Worm (Caenorhabditis elegans) whole organism, L4 larva: ENCODE results near the gene F59B2.14.

Experiments
- F37D6.2 ChIP-seq: sonication (generic microtip); optimal IDR thresholded peaks from 2 replicates; lab custom pipeline; 2016; ENCODE audit warnings: mild to moderate bottlenecking, missing genetic modification characterization, missing compliant biosample characterization
- F44E2.7 ChIP-seq: fragments of 200-800 bp; sonication (Bioruptor generic); IDR thresholded peaks from 2 replicates; pipeline ENCODE4 v2.1.2; 2022; ENCODE audit warnings: missing genetic modification characterization, missing compliant biosample characterization
- R02D3.7 ChIP-seq: fragments of 150-350 bp; sonication (generic microtip); optimal IDR thresholded peaks from 3 replicates; lab custom pipeline; 2014; ENCODE audit warnings: missing biosample characterization, missing genetic modification characterization
- T20F7.1 ChIP-seq: fragments of 200-800 bp; sonication (Bioruptor generic); optimal IDR thresholded peaks from 2 replicates; lab custom pipeline; 2018; ENCODE audit warnings: mild to moderate bottlenecking, missing genetic modification characterization, missing compliant biosample characterization
- T26A8.4 ChIP-seq: fragments of 200-800 bp; sonication (Bioruptor generic); IDR thresholded peaks from 2 replicates; pipeline ENCODE4 v1.3.6; 2022; ENCODE audit warnings: missing genetic modification characterization, missing compliant biosample characterization
- Y48G9A.11 ChIP-seq: fragments of 200-800 bp; sonication (Bioruptor generic); IDR thresholded peaks from 2 replicates; pipeline ENCODE4 v1.3.6; 2022; ENCODE audit warnings: missing genetic modification reagents, missing genetic modification characterization, missing compliant biosample characterization
- Y5F2A.4 ChIP-seq: fragments of 200-800 bp; sonication (Bioruptor generic); optimal IDR thresholded peaks from 2 replicates; lab custom pipeline; 2018; ENCODE audit warnings: mild to moderate bottlenecking, missing genetic modification characterization, missing compliant biosample characterization
- ZK337.2 ChIP-seq: fragments of 200-800 bp; sonication (Bioruptor generic); IDR thresholded peaks from 2 replicates; pipeline ENCODE4 v1.3.6; 2022; ENCODE audit warnings: missing genetic modification reagents, missing genetic modification characterization, missing compliant biosample characterization
- ama-1 ChIP-seq: fragments of 150-350 bp; optimal IDR thresholded peaks from 2 replicates; lab custom pipeline; 2014; ENCODE audit warnings: inconsistent platforms, mixed read lengths
- attf-4 ChIP-seq: sonication (generic microtip); optimal IDR thresholded peaks from 3 replicates; lab custom pipeline; 2017; ENCODE audit warnings: missing biosample characterization, missing genetic modification characterization
- ceh-20 ChIP-seq: fragments of 200-800 bp; sonication (Bioruptor generic); IDR thresholded peaks from 2 replicates; pipeline ENCODE4 v1.3.6; 2022; ENCODE audit warnings: missing genetic modification reagents, missing genetic modification characterization, missing compliant biosample characterization
- ceh-28 ChIP-seq: fragments of 150-350 bp; optimal IDR thresholded peaks from 2 replicates; lab custom pipeline; 2014; ENCODE audit warnings: missing biosample characterization, missing genetic modification reagents, missing genetic modification characterization
- ces-1 ChIP-seq: fragments of 150-350 bp; sonication (generic microtip); optimal IDR thresholded peaks from 4 replicates; lab custom pipeline; 2014; ENCODE audit warnings: missing biosample characterization, missing genetic modification reagents, missing genetic modification characterization
- cey-2 ChIP-seq: sonication (generic microtip); optimal IDR thresholded peaks from 3 replicates; lab custom pipeline; 2017; ENCODE audit warnings: missing genetic modification characterization, mild to moderate bottlenecking, missing compliant biosample characterization, antibody characterized with exemption, borderline replicate concordance; ENCODE audit not compliant: insufficient read depth
- daf-12 ChIP-seq: fragments of 150-350 bp; optimal IDR thresholded peaks from 2 replicates; lab custom pipeline; 2014; ENCODE audit warnings: missing biosample characterization, missing genetic modification reagents, missing genetic modification characterization
- daf-19 ChIP-seq: fragments of 200-800 bp; sonication (Bioruptor generic); conservative IDR thresholded peaks from 2 replicates; pipeline ENCODE4 v1.3.6; 2022; ENCODE audit warnings: missing genetic modification characterization, missing compliant biosample characterization
- dmd-8 ChIP-seq: fragments of 200-800 bp; sonication (Bioruptor generic); IDR thresholded peaks from 2 replicates; pipeline ENCODE4 v1.3.6; 2022; ENCODE audit warnings: missing genetic modification characterization, missing compliant biosample characterization
- dmd-9 ChIP-seq: fragments of 200-800 bp; sonication (Bioruptor generic); IDR thresholded peaks from 2 replicates; pipeline ENCODE4 v1.3.6; 2022; ENCODE audit warnings: missing genetic modification reagents, missing genetic modification characterization, missing compliant biosample characterization
- fkh-10 ChIP-seq: fragments of 150-350 bp; optimal IDR thresholded peaks from 2 replicates; lab custom pipeline; 2014; ENCODE audit warnings: missing biosample characterization, missing genetic modification reagents, missing genetic modification characterization
- gei-8 ChIP-seq: fragments of 200-800 bp; sonication (Bioruptor generic); optimal IDR thresholded peaks from 2 replicates; lab custom pipeline; 2018; ENCODE audit warnings: mild to moderate bottlenecking, missing genetic modification characterization, missing compliant biosample characterization
- hlh-11 ChIP-seq: fragments of 200-800 bp; sonication (Bioruptor generic); optimal IDR thresholded peaks from 2 replicates; lab custom pipeline; 2018; ENCODE audit warnings: mild to moderate bottlenecking, missing genetic modification characterization, missing compliant biosample characterization
- lin-1 ChIP-seq: fragments of 200-800 bp; sonication (Bioruptor generic); IDR thresholded peaks from 2 replicates; pipeline ENCODE4 v1.3.6; 2022; ENCODE audit warnings: missing genetic modification reagents, missing genetic modification characterization, missing compliant biosample characterization
- lin-13 ChIP-seq: fragments of 150-350 bp; optimal IDR thresholded peaks from 2 replicates; lab custom pipeline; 2014; ENCODE audit warnings: missing biosample characterization, missing genetic modification reagents, missing genetic modification characterization
- lin-38 ChIP-seq: fragments of 200-800 bp; sonication (Bioruptor generic); IDR thresholded peaks from 2 replicates; pipeline ENCODE4 v1.3.6; 2022; ENCODE audit warnings: missing genetic modification reagents, missing genetic modification characterization, missing compliant biosample characterization
- lsy-2 ChIP-seq, 2 experiments: fragments of 150-350 bp in 1 of 2; sonication (generic microtip) in 1 of 2; optimal IDR thresholded peaks; 2 replicates each; lab custom pipeline; 2014 to 2017; ENCODE audit warnings: missing biosample characterization in 2 of 2, missing genetic modification characterization in 2 of 2
- madf-5 ChIP-seq, 2 experiments: fragments of 200-800 bp; sonication (Bioruptor generic); IDR thresholded peaks; 2 replicates each; pipeline ENCODE4 v1.3.6; 2022; ENCODE audit warnings: missing compliant biosample characterization in 2 of 2, missing genetic modification characterization in 2 of 2
- madf-9 ChIP-seq: fragments of 200-800 bp; sonication (Bioruptor generic); conservative IDR thresholded peaks from 2 replicates; pipeline ENCODE4 v1.3.6; 2022; ENCODE audit warnings: missing genetic modification reagents, missing genetic modification characterization, missing compliant biosample characterization
- mdl-1 ChIP-seq, 2 experiments: fragments of 150-350 bp in 1 of 2; sonication (generic microtip) in 1 of 2; optimal IDR thresholded peaks; 2 replicates each; lab custom pipeline; 2014 to 2017; ENCODE audit warnings: missing biosample characterization in 2 of 2, missing genetic modification characterization in 2 of 2
- mdt-29 ChIP-seq: fragments of 200-800 bp; sonication (Bioruptor generic); IDR thresholded peaks from 2 replicates; pipeline ENCODE4 v1.3.6; 2022; ENCODE audit warnings: missing genetic modification reagents, missing genetic modification characterization, missing compliant biosample characterization
- mep-1 ChIP-seq: fragments of 150-350 bp; sonication (generic microtip); optimal IDR thresholded peaks from 3 replicates; lab custom pipeline; 2014; ENCODE audit warnings: missing biosample characterization, missing genetic modification characterization
- mes-2 ChIP-seq: sonication (generic microtip); optimal IDR thresholded peaks from 2 replicates; lab custom pipeline; 2016; ENCODE audit warnings: missing genotype, mild to moderate bottlenecking, missing genetic modification characterization, missing compliant biosample characterization; ENCODE audit not compliant: poor library complexity, severe bottlenecking
- nhr-11 ChIP-seq: fragments of 150-350 bp; optimal IDR thresholded peaks from 2 replicates; lab custom pipeline; 2014; ENCODE audit warnings: missing biosample characterization, missing genetic modification characterization
- nhr-111 ChIP-seq: fragments of 200-800 bp; sonication (Bioruptor generic); optimal IDR thresholded peaks from 2 replicates; lab custom pipeline; 2018; ENCODE audit warnings: mild to moderate bottlenecking, missing genetic modification characterization, missing compliant biosample characterization
- nhr-25 ChIP-seq: sonication (generic microtip); optimal IDR thresholded peaks from 2 replicates; lab custom pipeline; 2017; ENCODE audit warnings: missing genetic modification characterization, mild to moderate bottlenecking, missing compliant biosample characterization, antibody characterized with exemption, moderate library complexity, borderline replicate concordance; ENCODE audit not compliant: insufficient read depth
- nhr-28 ChIP-seq: fragments of 150-350 bp; optimal IDR thresholded peaks from 2 replicates; lab custom pipeline; 2014; ENCODE audit warnings: missing biosample characterization, missing genetic modification characterization
- nhr-42 ChIP-seq: fragments of 200-800 bp; sonication (Bioruptor generic); IDR thresholded peaks from 2 replicates; pipeline ENCODE4 v1.3.6; 2022; ENCODE audit warnings: missing genetic modification characterization, missing compliant biosample characterization
- nhr-48 ChIP-seq: sonication (generic microtip); optimal IDR thresholded peaks from 2 replicates; lab custom pipeline; 2016; ENCODE audit warnings: mild to moderate bottlenecking, missing genetic modification characterization, missing compliant biosample characterization
- nhr-6 ChIP-seq: fragments of 150-350 bp; optimal IDR thresholded peaks from 2 replicates; lab custom pipeline; 2014; ENCODE audit warnings: missing biosample characterization, missing genetic modification characterization
- nhr-77 ChIP-seq: fragments of 150-350 bp; optimal IDR thresholded peaks from 2 replicates; lab custom pipeline; 2014; ENCODE audit warnings: missing biosample characterization, missing genetic modification characterization
- pha-4 ChIP-seq, 2 experiments: fragments of 150-350 bp in 1 of 2; fragments of 200-800 bp in 1 of 2; sonication (Bioruptor generic) in 1 of 2; IDR thresholded peaks in 1 of 2; optimal IDR thresholded peaks in 1 of 2; 2 replicates each; pipeline versions ENCODE4 v1.3.6 to Lab custom; 2014 to 2022; ENCODE audit warnings: missing genetic modification characterization in 2 of 2, missing genetic modification reagents in 2 of 2, missing biosample characterization in 1 of 2, missing compliant biosample characterization in 1 of 2
- saeg-2 ChIP-seq: fragments of 200-800 bp; sonication (Bioruptor generic); IDR thresholded peaks from 2 replicates; pipeline ENCODE4 v1.3.6; 2022; ENCODE audit warnings: missing genetic modification reagents, missing genetic modification characterization, missing compliant biosample characterization
- set-16 ChIP-seq: fragments of 200-800 bp; sonication (Bioruptor generic); IDR thresholded peaks from 2 replicates; pipeline ENCODE4 v1.3.6; 2022; ENCODE audit warnings: missing genetic modification reagents, missing genetic modification characterization, missing compliant biosample characterization
- skn-1 ChIP-seq: fragments of 150-350 bp; optimal IDR thresholded peaks from 2 replicates; lab custom pipeline; 2014; ENCODE audit warnings: missing biosample characterization, missing genetic modification characterization
- snpc-4 ChIP-seq: fragments of 150-350 bp; optimal IDR thresholded peaks from 2 replicates; lab custom pipeline; 2014; ENCODE audit warnings: missing biosample characterization, missing genetic modification characterization
- spr-1 ChIP-seq: sonication (generic microtip); optimal IDR thresholded peaks from 2 replicates; lab custom pipeline; 2016; ENCODE audit warnings: mild to moderate bottlenecking, missing genetic modification characterization, missing compliant biosample characterization
- tag-97 ChIP-seq: fragments of 200-800 bp; sonication (Bioruptor generic); IDR thresholded peaks from 2 replicates; pipeline ENCODE4 v1.3.6; 2022; ENCODE audit warnings: missing genetic modification characterization, missing compliant biosample characterization
- unc-62 ChIP-seq, 3 experiments: fragments of 150-350 bp in 1 of 3; sonication (generic microtip); optimal IDR thresholded peaks in 2 of 3; peaks in 1 of 3; 1 replicate in 1 of 3; 2 replicates in 2 of 3; lab custom pipeline; 2014 to 2017; ENCODE audit warnings: missing biosample characterization in 3 of 3, missing genetic modification characterization in 3 of 3, missing genetic modification reagents in 3 of 3, missing genotype in 1 of 3
- zfp-2 ChIP-seq: sonication (generic microtip); optimal IDR thresholded peaks from 2 replicates; lab custom pipeline; 2016; ENCODE audit warnings: mild to moderate bottlenecking, missing genetic modification characterization, missing compliant biosample characterization
- zip-11 ChIP-seq: fragments of 200-800 bp; sonication (Bioruptor generic); IDR thresholded peaks from 2 replicates; pipeline ENCODE4 v1.3.6; 2022; ENCODE audit warnings: missing genetic modification characterization, missing compliant biosample characterization
- zip-2 ChIP-seq: fragments of 150-350 bp; optimal IDR thresholded peaks from 2 replicates; lab custom pipeline; 2014; ENCODE audit warnings: missing biosample characterization, missing genetic modification characterization
- ztf-11 ChIP-seq: fragments of 150-350 bp; optimal IDR thresholded peaks from 2 replicates; lab custom pipeline; 2014; ENCODE audit warnings: missing biosample characterization, missing genetic modification characterization

Gene F59B2.14

ce11 chrIII:9060267-9060666 is 37.8 kb upstream of the F59B2.14 start (continued):
- no peak for TF ChIP-seq cey-2 (tag; lab: Kevin White, UChicago)
- TF ChIP-seq lsy-2 (tag; optimal IDR thresholded peaks at IDR 0.05; lab: Kevin White, UChicago) = peak in 1 of 2 experiments; percentile 55
- no peak for TF ChIP-seq madf-9
- TF ChIP-seq ceh-28 (tag; lab: Kevin White, UChicago) = no peak
- TF ChIP-seq zip-2 = no peak
- TF ChIP-seq lin-13 = no peak
- no peak for TF ChIP-seq F37D6.2 (tag; lab: Kevin White, UChicago)
- no peak for TF ChIP-seq F44E2.7 (GFP tag; lab: Robert Waterston, UW)
- no peak for TF ChIP-seq nhr-77 (tag; lab: Kevin White, UChicago)
- TF ChIP-seq mep-1 (tag; lab: Kevin White, UChicago) = peak; percentile 53
- no peak for TF ChIP-seq dmd-8 (GFP tag; lab: Robert Waterston, UW)
- peak; percentile 60 for TF ChIP-seq lin-38 (GFP tag; lab: Robert Waterston, UW)
- TF ChIP-seq hlh-11 (tag; lab: Kevin White, UChicago) = peak; percentile 50
- TF ChIP-seq Y5F2A.4 (GFP tag; lab: Kevin White, UChicago) = no peak
- no peak for TF ChIP-seq ztf-11 (tag; lab: Kevin White, UChicago)
- peak; percentile 71 for TF ChIP-seq T20F7.1 (GFP tag; lab: Kevin White, UChicago)
- TF ChIP-seq ama-1 (lab: Kevin White, UChicago) = no peak
- TF ChIP-seq nhr-6 (tag; lab: Kevin White, UChicago) = no peak
- TF ChIP-seq ZK337.2 (GFP tag; lab: Robert Waterston, UW) = no peak
- no peak for TF ChIP-seq skn-1 (tag; lab: Kevin White, UChicago)
- no peak for TF ChIP-seq madf-5 (GFP tag; IDR thresholded peaks at IDR 0.05; lab: Robert Waterston, UW)
- TF ChIP-seq snpc-4 (tag; lab: Kevin White, UChicago) = no peak
- peak; percentile 66 for TF ChIP-seq T26A8.4
- TF ChIP-seq ceh-20 (GFP tag; lab: Robert Waterston, UW) = no peak
- no peak for TF ChIP-seq set-16 (GFP tag; lab: Robert Waterston, UW)
- TF ChIP-seq unc-62 (GFP tag; optimal IDR thresholded peaks at IDR 0.05 in 1 of 2; lab: Kevin White, UChicago) = no peak
- TF ChIP-seq unc-62 (tag; optimal IDR thresholded peaks at IDR 0.05; lab: Kevin White, UChicago) = no peak
- no peak for TF ChIP-seq nhr-48 (tag; lab: Kevin White, UChicago)
- no peak for TF ChIP-seq dmd-9 (GFP tag; lab: Robert Waterston, UW)
- no peak for TF ChIP-seq daf-12 (tag; lab: Kevin White, UChicago)
- no peak for TF ChIP-seq R02D3.7
- TF ChIP-seq mes-2 (tag; lab: Kevin White, UChicago) = peak; percentile 0
- TF ChIP-seq pha-4 (GFP tag; IDR thresholded peaks at IDR 0.05; lab: Robert Waterston, UW) = peak; percentile 70; the same call in 1 of the 2 replicates
- TF ChIP-seq pha-4 (tag; optimal IDR thresholded peaks at IDR 0.05; lab: Kevin White, UChicago) = no peak
- peak; percentile 28; the same call in 1 of the 2 replicates for TF ChIP-seq mdt-29 (GFP tag; lab: Robert Waterston, UW)
- no peak for TF ChIP-seq gei-8 (GFP tag; lab: Kevin White, UChicago)
- TF ChIP-seq zfp-2 (tag; lab: Kevin White, UChicago) = no peak
- TF ChIP-seq Y48G9A.11 (GFP tag; lab: Robert Waterston, UW) = no peak
- peak; percentile 39 for TF ChIP-seq spr-1 (tag; lab: Kevin White, UChicago)
- TF ChIP-seq nhr-42 (GFP tag; lab: Robert Waterston, UW) = 0 out of 2 replicates have a peak, but pooled peaks have one; percentile 16
- TF ChIP-seq nhr-28 = no peak
- TF ChIP-seq attf-4 = no peak
- no peak for TF ChIP-seq ces-1 (GFP tag; lab: Kevin White, UChicago)
- TF ChIP-seq saeg-2 (GFP tag; lab: Robert Waterston, UW) = no peak
- no peak for TF ChIP-seq zip-11 (GFP tag; lab: Robert Waterston, UW)
- 0 out of 2 replicates have a peak, but pooled peaks have one; percentile 8 for TF ChIP-seq lin-1 (GFP tag; lab: Robert Waterston, UW)
- TF ChIP-seq tag-97 = no peak
- TF ChIP-seq fkh-10 = no peak
- TF ChIP-seq daf-19 (GFP tag; lab: Robert Waterston, UW) = no peak
- TF ChIP-seq mdl-1 (tag; optimal IDR thresholded peaks at IDR 0.05; lab: Kevin White, UChicago) = no peak
- no peak for TF ChIP-seq nhr-11 (tag; lab: Kevin White, UChicago)
- TF ChIP-seq nhr-111 (GFP tag; lab: Kevin White, UChicago) = no peak
- TF ChIP-seq nhr-25 (tag; lab: Kevin White, UChicago) = no peak
